Worm (Caenorhabditis elegans) whole organism, young adult: ENCODE data around the gene R11.4.

ENCODE experiments used
- B0019.2 ChIP-seq: fragments of 200-800 bp; sonication (Bioruptor generic); conservative IDR thresholded peaks from 2 replicates; pipeline ENCODE4 v1.3.6; 2022; ENCODE audit warnings: missing genetic modification reagents, missing genetic modification characterization, missing compliant biosample characterization
- B0035.1 ChIP-seq: sonication (generic microtip); optimal IDR thresholded peaks from 2 replicates; lab custom pipeline; 2016; ENCODE audit warnings: missing genetic modification characterization, mild to moderate bottlenecking, missing compliant biosample characterization, missing genotype, missing genetic modification reagents
- F33H1.4 ChIP-seq: fragments of 200-800 bp; sonication (Bioruptor generic); IDR thresholded peaks from 2 replicates; pipeline ENCODE4 v1.3.6; 2022; ENCODE audit warnings: missing genetic modification reagents, missing genetic modification characterization, missing compliant biosample characterization
- F39B2.1 ChIP-seq: fragments of 200-800 bp; sonication (Bioruptor generic); IDR thresholded peaks from 2 replicates; pipeline ENCODE4 v1.3.6; 2022; ENCODE audit warnings: missing genetic modification reagents, missing genetic modification characterization, missing compliant biosample characterization
- F49E8.2 ChIP-seq: sonication (generic microtip); optimal IDR thresholded peaks from 3 replicates; lab custom pipeline; 2017; ENCODE audit warnings: missing genetic modification characterization, mild to moderate bottlenecking, missing compliant biosample characterization, antibody characterized with exemption, moderate library complexity; ENCODE audit not compliant: insufficient read depth
- F55B11.4 ChIP-seq: sonication (generic microtip); optimal IDR thresholded peaks from 2 replicates; lab custom pipeline; 2016; ENCODE audit warnings: missing compliant biosample characterization, missing genetic modification characterization, borderline replicate concordance; ENCODE audit not compliant: insufficient read depth
- K12H6.12 ChIP-seq: fragments of 200-800 bp; sonication (Bioruptor generic); optimal IDR thresholded peaks from 2 replicates; lab custom pipeline; 2018; ENCODE audit warnings: mild to moderate bottlenecking, missing genetic modification characterization, missing compliant biosample characterization
- T07F8.4 ChIP-seq: sonication (generic microtip); optimal IDR thresholded peaks from 2 replicates; lab custom pipeline; 2016; ENCODE audit warnings: mild to moderate bottlenecking, missing genetic modification characterization, moderate library complexity, missing compliant biosample characterization
- Y79H2A.3 ChIP-seq: fragments of 200-800 bp; sonication (Bioruptor generic); conservative IDR thresholded peaks from 2 replicates; pipeline ENCODE4 v1.3.6; 2022; ENCODE audit warnings: missing genetic modification reagents, missing genetic modification characterization, missing compliant biosample characterization
- Y95B8A.8 ChIP-seq: fragments of 200-800 bp; sonication (Bioruptor generic); IDR thresholded peaks from 2 replicates; pipeline ENCODE4 v1.3.6; 2022; ENCODE audit warnings: missing genetic modification reagents, missing genetic modification characterization, missing compliant biosample characterization
- ama-1 ChIP-seq, 3 experiments: fragments of 150-350 bp in 1 of 3; sonication (generic microtip) in 2 of 3; optimal IDR thresholded peaks; 2 replicates each; lab custom pipeline; 2014 to 2018; ENCODE audit warnings: missing biosample characterization in 2 of 3, missing genetic modification characterization in 2 of 3, missing genetic modification reagents in 2 of 3
- attf-5 ChIP-seq: fragments of 200-800 bp; sonication (Bioruptor generic); optimal IDR thresholded peaks from 2 replicates; lab custom pipeline; 2018; ENCODE audit warnings: mild to moderate bottlenecking, missing genetic modification characterization, missing compliant biosample characterization
- bed-1 ChIP-seq: fragments of 200-800 bp; sonication (Bioruptor generic); IDR thresholded peaks from 2 replicates; pipeline ENCODE4 v1.3.6; 2022; ENCODE audit warnings: missing genetic modification reagents, missing genetic modification characterization, missing compliant biosample characterization
- bed-2 ChIP-seq: fragments of 200-800 bp; sonication (Bioruptor generic); IDR thresholded peaks from 2 replicates; pipeline ENCODE4 v1.3.6; 2022; ENCODE audit warnings: missing genetic modification reagents, missing genetic modification characterization, missing compliant biosample characterization
- cebp-2 ChIP-seq: fragments of 200-800 bp; sonication (Bioruptor generic); IDR thresholded peaks from 2 replicates; pipeline ENCODE4 v1.3.6; 2022; ENCODE audit warnings: missing genetic modification characterization, missing compliant biosample characterization
- ceh-100 ChIP-seq: fragments of 200-800 bp; sonication (Bioruptor generic); IDR thresholded peaks from 2 replicates; pipeline ENCODE4 v1.3.6; 2022; ENCODE audit warnings: missing genetic modification reagents, missing genetic modification characterization, missing compliant biosample characterization
- ceh-40 ChIP-seq: fragments of 200-800 bp; sonication (Bioruptor generic); IDR thresholded peaks from 2 replicates; pipeline ENCODE4 v1.3.6; 2022; ENCODE audit warnings: missing genetic modification characterization, missing compliant biosample characterization
- ceh-58 ChIP-seq: fragments of 200-800 bp; sonication (Bioruptor generic); IDR thresholded peaks from 2 replicates; pipeline ENCODE4 v1.3.6; 2022; ENCODE audit warnings: missing genetic modification characterization, missing compliant biosample characterization
- dox-1 ChIP-seq: fragments of 200-800 bp; sonication (Bioruptor generic); IDR thresholded peaks from 2 replicates; pipeline ENCODE4 v1.3.6; 2022; ENCODE audit warnings: missing genetic modification reagents, missing genetic modification characterization, missing compliant biosample characterization
- dpff-1 ChIP-seq: sonication (generic microtip); optimal IDR thresholded peaks from 2 replicates; lab custom pipeline; 2017; ENCODE audit warnings: mild to moderate bottlenecking, missing genetic modification characterization, missing compliant biosample characterization
- dpl-1 ChIP-seq: fragments of 150-350 bp; optimal IDR thresholded peaks from 2 replicates; lab custom pipeline; 2014; ENCODE audit warnings: missing biosample characterization, missing genetic modification reagents, missing genetic modification characterization
- egl-18 ChIP-seq: fragments of 200-800 bp; sonication (Bioruptor generic); IDR thresholded peaks from 2 replicates; pipeline ENCODE4 v1.3.6; 2022; ENCODE audit warnings: missing genetic modification reagents, missing genetic modification characterization, missing compliant biosample characterization
- egl-44 ChIP-seq: fragments of 200-800 bp; sonication (Bioruptor generic); IDR thresholded peaks from 2 replicates; pipeline ENCODE4 v1.3.6; 2022; ENCODE audit warnings: missing genetic modification reagents, missing genetic modification characterization, missing compliant biosample characterization
- ekl-4 ChIP-seq: fragments of 200-800 bp; sonication (Bioruptor generic); IDR thresholded peaks from 2 replicates; pipeline ENCODE4 v1.3.6; 2022; ENCODE audit warnings: missing genetic modification reagents, missing genetic modification characterization, missing compliant biosample characterization
- ets-4 ChIP-seq: fragments of 200-800 bp; sonication (Bioruptor generic); optimal IDR thresholded peaks from 2 replicates; lab custom pipeline; 2018; ENCODE audit warnings: mild to moderate bottlenecking, missing genetic modification characterization, missing compliant biosample characterization
- fkh-3 ChIP-seq: sonication (generic microtip); optimal IDR thresholded peaks from 2 replicates; lab custom pipeline; 2016; ENCODE audit warnings: mild to moderate bottlenecking, missing genetic modification characterization, missing compliant biosample characterization
- him-1 ChIP-seq: sonication (generic microtip); optimal IDR thresholded peaks from 2 replicates; lab custom pipeline; 2016; ENCODE audit warnings: missing genotype, missing genetic modification reagents, missing genetic modification characterization, missing compliant biosample characterization
- hlh-26 ChIP-seq: fragments of 200-800 bp; sonication (Bioruptor generic); conservative IDR thresholded peaks from 2 replicates; pipeline ENCODE4 v1.3.6; 2022; ENCODE audit warnings: missing genetic modification reagents, missing genetic modification characterization, missing compliant biosample characterization
- hmg-1.2 ChIP-seq: fragments of 200-800 bp; sonication (Bioruptor generic); IDR thresholded peaks from 2 replicates; pipeline ENCODE4 v1.3.6; 2022; ENCODE audit warnings: missing genetic modification reagents, missing genetic modification characterization, missing compliant biosample characterization
- hmg-20 ChIP-seq: fragments of 200-800 bp; sonication (Bioruptor generic); IDR thresholded peaks from 2 replicates; pipeline ENCODE4 v1.3.6; 2022; ENCODE audit warnings: missing genetic modification reagents, missing genetic modification characterization, missing compliant biosample characterization
- let-526 ChIP-seq: fragments of 200-800 bp; sonication (Bioruptor generic); IDR thresholded peaks from 2 replicates; pipeline ENCODE4 v1.3.6; 2022; ENCODE audit warnings: missing genetic modification reagents, missing genetic modification characterization, missing compliant biosample characterization
- let-607 ChIP-seq, 2 experiments: fragments of 200-800 bp in 1 of 2; sonication (Bioruptor generic) in 1 of 2; sonication (generic microtip) in 1 of 2; optimal IDR thresholded peaks; 2 replicates each; lab custom pipeline; 2016 to 2018; ENCODE audit warnings: mild to moderate bottlenecking in 2 of 2, missing compliant biosample characterization in 2 of 2, missing genetic modification characterization in 2 of 2, moderate library complexity in 2 of 2, missing genotype in 1 of 2
- lin-26 ChIP-seq: fragments of 200-800 bp; sonication (Bioruptor generic); IDR thresholded peaks from 2 replicates; pipeline ENCODE4 v1.3.6; 2022; ENCODE audit warnings: missing genetic modification reagents, missing genetic modification characterization, missing compliant biosample characterization
- lin-54 ChIP-seq: fragments of 200-800 bp; sonication (Bioruptor generic); optimal IDR thresholded peaks from 2 replicates; lab custom pipeline; 2018; ENCODE audit warnings: mild to moderate bottlenecking, missing genetic modification characterization, missing compliant biosample characterization
- lir-1 ChIP-seq: fragments of 200-800 bp; sonication (Bioruptor generic); conservative IDR thresholded peaks from 2 replicates; pipeline ENCODE4 v1.3.6; 2022; ENCODE audit warnings: missing genetic modification reagents, missing genetic modification characterization, missing compliant biosample characterization
- madf-10 ChIP-seq: sonication (generic microtip); optimal IDR thresholded peaks from 2 replicates; lab custom pipeline; 2016; ENCODE audit warnings: mild to moderate bottlenecking, missing genetic modification characterization, missing compliant biosample characterization
- madf-3 ChIP-seq: fragments of 200-800 bp; sonication (Bioruptor generic); IDR thresholded peaks from 2 replicates; pipeline ENCODE4 v1.3.6; 2022; ENCODE audit warnings: missing genetic modification reagents, missing genetic modification characterization, missing compliant biosample characterization
- mel-28 ChIP-seq: sonication (generic microtip); optimal IDR thresholded peaks from 2 replicates; lab custom pipeline; 2016; ENCODE audit warnings: borderline replicate concordance, mild to moderate bottlenecking, missing genetic modification characterization, missing compliant biosample characterization
- nhr-120 ChIP-seq: fragments of 200-800 bp; sonication (Bioruptor generic); IDR thresholded peaks from 2 replicates; pipeline ENCODE4 v1.3.6; 2022; ENCODE audit warnings: missing genetic modification characterization, missing compliant biosample characterization
- nhr-80 ChIP-seq: sonication (generic microtip); optimal IDR thresholded peaks from 2 replicates; lab custom pipeline; 2016; ENCODE audit warnings: missing genetic modification characterization, missing compliant biosample characterization
- rcor-1 ChIP-seq: fragments of 200-800 bp; sonication (Bioruptor generic); IDR thresholded peaks from 2 replicates; pipeline ENCODE4 v1.3.6; 2022; ENCODE audit warnings: missing genetic modification reagents, missing genetic modification characterization, missing compliant biosample characterization
- rpc-1 ChIP-seq, 2 experiments: fragments of 150-350 bp in 1 of 2; sonication (generic microtip) in 1 of 2; optimal IDR thresholded peaks; 2 replicates each; lab custom pipeline; 2014 to 2018; ENCODE audit warnings: missing biosample characterization in 1 of 2, missing genetic modification characterization in 1 of 2, missing genetic modification reagents in 1 of 2, missing genotype in 1 of 2
- snpc-3.4 ChIP-seq: sonication (generic microtip); optimal IDR thresholded peaks from 2 replicates; lab custom pipeline; 2017; ENCODE audit warnings: missing genetic modification characterization, mild to moderate bottlenecking, missing compliant biosample characterization, antibody characterized with exemption, moderate library complexity, missing genotype, missing genetic modification reagents
- somi-1 ChIP-seq: fragments of 200-800 bp; sonication (Bioruptor generic); optimal IDR thresholded peaks from 2 replicates; lab custom pipeline; 2018; ENCODE audit warnings: mild to moderate bottlenecking, missing genetic modification characterization, missing compliant biosample characterization
- tbp1 ChIP-seq: fragments of 200-800 bp; sonication (Bioruptor generic); optimal IDR thresholded peaks from 2 replicates; lab custom pipeline; 2018; ENCODE audit warnings: mild to moderate bottlenecking, missing genetic modification characterization, missing compliant biosample characterization
- tlf-1 ChIP-seq: fragments of 200-800 bp; sonication (Bioruptor generic); optimal IDR thresholded peaks from 2 replicates; lab custom pipeline; 2018; ENCODE audit warnings: mild to moderate bottlenecking, missing genetic modification characterization, missing compliant biosample characterization
- zim-3 ChIP-seq: sonication (generic microtip); optimal IDR thresholded peaks from 2 replicates; lab custom pipeline; 2017; ENCODE audit warnings: mild to moderate bottlenecking, missing genetic modification characterization, moderate library complexity, missing compliant biosample characterization
- ztf-25 ChIP-seq: fragments of 200-800 bp; sonication (Bioruptor generic); IDR thresholded peaks from 2 replicates; pipeline ENCODE4 v1.3.6; 2022; ENCODE audit warnings: missing genetic modification reagents, missing genetic modification characterization, missing compliant biosample characterization
- ztf-26 ChIP-seq: sonication (generic microtip); optimal IDR thresholded peaks from 2 replicates; lab custom pipeline; 2017; ENCODE audit warnings: missing genetic modification characterization, missing compliant biosample characterization

Gene R11.4

ce11 chrX:16205880-16206279 is 4.5 kb downstream of the R11.4 start (continued):
- no peak for TF ChIP-seq hlh-26
- no peak for TF ChIP-seq lir-1 (GFP tag; lab: Robert Waterston, UW)
- no peak for TF ChIP-seq somi-1 (GFP tag; lab: Kevin White, UChicago)
- TF ChIP-seq Y79H2A.3 (GFP tag; lab: Robert Waterston, UW), result no peak
- TF ChIP-seq Y95B8A.8, result no peak
- TF ChIP-seq B0019.2 (GFP tag; lab: Robert Waterston, UW), result no peak
- no peak for TF ChIP-seq dpl-1 (GFP tag; lab: Kevin White, UChicago)
- 0 out of 2 replicates have a peak, but pooled peaks have one; percentile 30 for TF ChIP-seq rcor-1 (GFP tag; lab: Robert Waterston, UW)
- peak; percentile 69 for TF ChIP-seq tbp1 (GFP tag; lab: Kevin White, UChicago)
- no peak for TF ChIP-seq ztf-25
- no peak for TF ChIP-seq F55B11.4 (tag; lab: Kevin White, UChicago)
- TF ChIP-seq dpff-1 (tag; lab: Kevin White, UChicago), result no peak
- TF ChIP-seq egl-18 (GFP tag; lab: Robert Waterston, UW), result no peak
- TF ChIP-seq lin-54 (GFP tag; lab: Kevin White, UChicago), result peak; percentile 32
- no peak for TF ChIP-seq ceh-58 (GFP tag; lab: Robert Waterston, UW)
- TF ChIP-seq ceh-100 (GFP tag; lab: Robert Waterston, UW), result no peak
- TF ChIP-seq K12H6.12 (tag; lab: Kevin White, UChicago), result peak; percentile 50
- no peak for TF ChIP-seq hmg-20 (GFP tag; lab: Robert Waterston, UW)
- TF ChIP-seq F33H1.4 (GFP tag; lab: Robert Waterston, UW), result no peak
- no peak for TF ChIP-seq zim-3 (tag; lab: Kevin White, UChicago)
- TF ChIP-seq B0035.1 (tag; lab: Kevin White, UChicago), result peak; percentile 24
- peak; percentile 70 for TF ChIP-seq ztf-26 (tag; lab: Kevin White, UChicago)
- no peak for TF ChIP-seq bed-2
- no peak for TF ChIP-seq rpc-1 (optimal IDR thresholded peaks at IDR 0.05; lab: Kevin White, UChicago)
- no peak for TF ChIP-seq rpc-1 (tag; optimal IDR thresholded peaks at IDR 0.05; lab: Kevin White, UChicago)
- TF ChIP-seq fkh-3 (tag; lab: Kevin White, UChicago), result no peak
- TF ChIP-seq bed-1 (GFP tag; lab: Robert Waterston, UW), result no peak
- TF ChIP-seq ama-1 (optimal IDR thresholded peaks at IDR 0.05; lab: Kevin White, UChicago), result no peak
- no peak for TF ChIP-seq ama-1 (GFP tag; optimal IDR thresholded peaks at IDR 0.05; lab: Kevin White, UChicago)
- peak; percentile 88 for TF ChIP-seq dox-1 (GFP tag; lab: Robert Waterston, UW)
- peak in 1 of 2 experiments; percentile 32 for TF ChIP-seq let-607 (tag; optimal IDR thresholded peaks at IDR 0.05; lab: Kevin White, UChicago)
- TF ChIP-seq nhr-80, result peak; percentile 80
- no peak for TF ChIP-seq F39B2.1 (GFP tag; lab: Robert Waterston, UW)
- no peak for TF ChIP-seq F49E8.2 (tag; lab: Kevin White, UChicago)
- TF ChIP-seq let-526, result no peak
- TF ChIP-seq madf-3, result no peak
- no peak for TF ChIP-seq lin-26 (GFP tag; lab: Robert Waterston, UW)
- no peak for TF ChIP-seq cebp-2 (GFP tag; lab: Robert Waterston, UW)
- no peak for TF ChIP-seq nhr-120 (GFP tag; lab: Robert Waterston, UW)
- no peak for TF ChIP-seq ets-4 (GFP tag; lab: Kevin White, UChicago)
- TF ChIP-seq mel-28, result no peak
- TF ChIP-seq tlf-1 (GFP tag; lab: Kevin White, UChicago), result peak; percentile 23
- no peak for TF ChIP-seq him-1 (tag; lab: Kevin White, UChicago)
- TF ChIP-seq T07F8.4 (tag; lab: Kevin White, UChicago), result peak; percentile 20
- TF ChIP-seq egl-44 (GFP tag; lab: Robert Waterston, UW), result no peak
- peak; percentile 70 for TF ChIP-seq madf-10 (tag; lab: Kevin White, UChicago)
- peak; percentile 40 for TF ChIP-seq hmg-1.2 (GFP tag; lab: Robert Waterston, UW)
- no peak for TF ChIP-seq ceh-40 (GFP tag; lab: Robert Waterston, UW)
- no peak for TF ChIP-seq snpc-3.4 (tag; lab: Kevin White, UChicago)
- TF ChIP-seq ekl-4, result no peak
- no peak for TF ChIP-seq attf-5 (GFP tag; lab: Kevin White, UChicago)
